Worm (Caenorhabditis elegans): ENCODE results near the gene fbxb-95.
"Not testable (repeated sequence)": the region's sequence is repeated elsewhere in the genome, so short reads cannot be mapped to it uniquely, and the experiment has no call there.

DNA sequence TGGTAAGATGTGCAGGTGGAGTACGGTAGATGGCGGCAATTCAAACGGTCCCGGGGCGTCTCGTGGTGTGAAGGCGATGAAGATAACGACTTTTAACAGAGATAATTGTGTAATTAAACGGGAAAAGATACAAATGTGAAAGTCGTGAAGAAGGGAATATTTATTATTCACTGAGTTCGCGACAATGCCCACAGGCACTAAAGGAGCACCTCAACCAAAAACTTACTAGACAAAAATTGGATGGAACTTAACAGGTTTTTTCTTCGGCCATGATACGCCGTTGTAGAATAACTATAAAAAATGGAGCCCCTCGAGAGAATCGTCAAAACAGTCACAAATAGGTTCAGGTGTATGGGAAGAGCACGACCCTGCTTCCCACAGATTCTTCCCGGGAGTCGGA, 8.1 kb downstream of the fbxb-95 start, which contains the start of gene fbxb-98:
- TF ChIP-seq fkh-10 (GFP tag; optimal IDR thresholded peaks at IDR 0.05); elt-4 (tag; optimal IDR thresholded peaks at IDR 0.05); dve-1 (tag; optimal IDR thresholded peaks at IDR 0.05); nfya-1 (tag; optimal IDR thresholded peaks at IDR 0.05); ceh-34 (tag; optimal IDR thresholded peaks at IDR 0.05); hlh-8 (tag; optimal IDR thresholded peaks at IDR 0.05); lin-11 (tag; optimal IDR thresholded peaks at IDR 0.05); Y22D7AL.16 (tag; optimal IDR thresholded peaks at IDR 0.05); C38D4.7 (GFP tag; optimal IDR thresholded peaks at IDR 0.05); hlh-13 (GFP tag; optimal IDR thresholded peaks at IDR 0.05): not testable (repeated sequence)

All from whole organism, late embryonic.